Worm (Caenorhabditis elegans): ENCODE measurements around the gene gck-3.

gck-3 gene

DNA sequence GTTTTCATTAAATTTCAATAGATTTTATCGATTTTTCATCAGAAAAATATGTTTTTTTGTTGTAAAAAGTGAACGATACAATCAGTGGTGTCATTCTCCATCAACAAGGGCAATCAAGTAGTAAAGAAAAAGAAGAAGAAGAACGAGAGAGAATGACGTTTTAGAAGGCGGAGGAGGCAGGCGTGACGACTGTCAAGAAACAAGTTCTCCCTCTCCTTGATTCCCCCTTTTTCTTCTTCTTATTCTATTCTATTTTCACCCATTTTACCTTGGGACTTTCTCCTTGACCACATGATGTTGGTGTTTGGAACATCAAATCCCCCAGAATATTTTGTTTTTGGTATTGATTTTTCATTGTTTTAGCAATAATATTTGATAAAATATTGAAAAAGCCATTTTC is 60.9 kb downstream of the gck-3 start:
- TF ChIP-seq unc-130 (GFP tag; optimal IDR thresholded peaks at IDR 0.05) (no peak), lin-35 (GFP tag; optimal IDR thresholded peaks at IDR 0.05) (no peak)

Measured in whole organism, young adult.